Worm (Caenorhabditis elegans) whole organism, late embryonic: ENCODE measurements around the gene C34D10.5.

Experiments
- ama-1 ChIP-seq: fragments of 150-350 bp; optimal IDR thresholded peaks from 2 replicates; lab custom pipeline; 2014
- nfya-1 ChIP-seq: sonication (generic microtip); optimal IDR thresholded peaks from 2 replicates; lab custom pipeline; 2017; ENCODE audit warnings: missing genetic modification characterization, mild to moderate bottlenecking, missing compliant biosample characterization, antibody characterized with exemption, moderate library complexity
- tbx-2 ChIP-seq: sonication (generic microtip); optimal IDR thresholded peaks from 2 replicates; lab custom pipeline; 2016; ENCODE audit warnings: missing genetic modification characterization, missing compliant biosample characterization

- TF ChIP-seq nfya-1 (tag; lab: Kevin White, UChicago) (no peak), tbx-2 (tag; lab: Kevin White, UChicago) (no peak), ama-1 (no peak)
Measured at ce11 chrX:8010652-8011051, 7.2 kb upstream of the C34D10.5 start.
